Fruit fly (Drosophila melanogaster) whole organism, adult: ENCODE measurements around the gene kek3.

Experiments
- CG11617 ChIP-seq: fragments of 200-800 bp; sonication (Bioruptor generic); optimal IDR thresholded peaks from 2 replicates; lab custom pipeline; 2017; ENCODE audit warnings: mild to moderate bottlenecking, missing biosample characterization, missing genetic modification reagents, missing genetic modification characterization
- CG12768 ChIP-seq: fragments of 200-800 bp; sonication (Bioruptor generic); optimal IDR thresholded peaks from 2 replicates; lab custom pipeline; 2017; ENCODE audit warnings: missing biosample characterization, missing genetic modification characterization, mild to moderate bottlenecking, moderate library complexity, missing genetic modification reagents
- CG14711 ChIP-seq: fragments of 200-800 bp; sonication (Bioruptor generic); optimal IDR thresholded peaks from 2 replicates; lab custom pipeline; 2018; ENCODE audit warnings: missing biosample characterization, mild to moderate bottlenecking, missing genetic modification characterization, moderate library complexity
- CG1620 ChIP-seq: fragments of 200-800 bp; sonication (Bioruptor generic); optimal IDR thresholded peaks from 2 replicates; lab custom pipeline; 2016; ENCODE audit warnings: missing biosample characterization, missing genetic modification characterization
- CG33017 ChIP-seq: fragments of 200-800 bp; sonication (Bioruptor generic); optimal IDR thresholded peaks from 2 replicates; lab custom pipeline; 2018; ENCODE audit warnings: missing biosample characterization, mild to moderate bottlenecking, missing genetic modification characterization, moderate library complexity
- CG5204 ChIP-seq: fragments of 200-800 bp; sonication (Bioruptor generic); optimal IDR thresholded peaks from 2 replicates; lab custom pipeline; 2016; ENCODE audit warnings: missing biosample characterization, missing genetic modification characterization
- CG7045 ChIP-seq: fragments of 200-800 bp; sonication (Bioruptor generic); optimal IDR thresholded peaks from 2 replicates; lab custom pipeline; 2017; ENCODE audit warnings: missing biosample characterization, mild to moderate bottlenecking, missing genetic modification characterization
- CG7101 ChIP-seq: fragments of 200-800 bp; sonication (Bioruptor generic); optimal IDR thresholded peaks from 2 replicates; lab custom pipeline; 2018; ENCODE audit warnings: missing biosample characterization, mild to moderate bottlenecking, missing genetic modification characterization, moderate library complexity
- Clk ChIP-seq: fragments of 200-800 bp; sonication (Bioruptor generic); optimal IDR thresholded peaks from 2 replicates; lab custom pipeline; 2017; ENCODE audit warnings: missing biosample characterization, missing genetic modification characterization
- Crg-1 ChIP-seq: fragments of 200-800 bp; sonication (Bioruptor generic); optimal IDR thresholded peaks from 2 replicates; lab custom pipeline; 2016; ENCODE audit warnings: missing biosample characterization, missing genetic modification characterization
- Hr96 ChIP-seq: fragments of 200-800 bp; sonication (Bioruptor generic); optimal IDR thresholded peaks from 2 replicates; lab custom pipeline; 2016; ENCODE audit warnings: missing biosample characterization, missing genetic modification characterization
- Mnt ChIP-seq: fragments of 200-800 bp; sonication (Bioruptor generic); optimal IDR thresholded peaks from 2 replicates; lab custom pipeline; 2016; ENCODE audit warnings: missing biosample characterization, mild to moderate bottlenecking, missing genetic modification characterization
- bab1 ChIP-seq: fragments of 200-800 bp; sonication (Bioruptor generic); optimal IDR thresholded peaks from 3 replicates; lab custom pipeline; 2019; ENCODE audit warnings: missing biosample characterization, mild to moderate bottlenecking, missing genetic modification characterization, moderate library complexity
- cic ChIP-seq: fragments of 200-800 bp; sonication (Bioruptor generic); optimal IDR thresholded peaks from 2 replicates; lab custom pipeline; 2017; ENCODE audit warnings: missing biosample characterization, mild to moderate bottlenecking, missing genetic modification characterization, moderate library complexity
- cnc ChIP-seq, 2 experiments: fragments of >200 bp; optimal IDR thresholded peaks; 2 replicates each; lab custom pipeline; 2017
- kay ChIP-seq: fragments of 200-800 bp; sonication (Bioruptor generic); peaks from one replicate; lab custom pipeline; 2016; ENCODE audit warnings: missing biosample characterization, missing genetic modification characterization, borderline replicate concordance
- ovo ChIP-seq: fragments of 200-800 bp; sonication (Bioruptor generic); optimal IDR thresholded peaks from 2 replicates; lab custom pipeline; 2016; ENCODE audit warnings: missing biosample characterization, missing genetic modification characterization
- pad ChIP-seq: fragments of 200-800 bp; sonication (Bioruptor generic); optimal IDR thresholded peaks from 3 replicates; lab custom pipeline; 2017; ENCODE audit warnings: missing biosample characterization, missing genetic modification characterization, mild to moderate bottlenecking, moderate library complexity, missing genetic modification reagents
- tj ChIP-seq: fragments of 200-800 bp; sonication (Bioruptor generic); optimal IDR thresholded peaks from 3 replicates; lab custom pipeline; 2017; ENCODE audit warnings: missing biosample characterization, mild to moderate bottlenecking, missing genetic modification characterization, moderate library complexity
- toe ChIP-seq: fragments of 200-800 bp; sonication (Bioruptor generic); optimal IDR thresholded peaks from 2 replicates; lab custom pipeline; 2016; ENCODE audit warnings: missing biosample characterization, missing genetic modification characterization

Gene kek3

dm6 chr2L:15552480-15552879, at the start of gene kek3:
kek3 (plus strand) TSS chr2L:15552723.
- TF ChIP-seq kay (GFP tag; lab: Kevin White, UChicago) (no peak), Hr96 (GFP tag; lab: Kevin White, UChicago) (no peak), cic (GFP tag; lab: Kevin White, UChicago) (no peak), ovo (GFP tag; lab: Kevin White, UChicago) (no peak), CG1620 (no peak), CG7045 (GFP tag; lab: Kevin White, UChicago) (no peak), Clk (no peak), CG5204 (GFP tag; lab: Kevin White, UChicago) (no peak), cnc (optimal IDR thresholded peaks at IDR 0.05; lab: Kevin White, UChicago) (no peak), Crg-1 (GFP tag; lab: Kevin White, UChicago) (no peak)

dm6 chr2L:15504534-15504933, 48.0 kb upstream of the kek3 start:
- TF ChIP-seq ovo (GFP tag; lab: Kevin White, UChicago) (no peak), CG33017 (no peak), CG7101 (no peak), toe (GFP tag; lab: Kevin White, UChicago) (no peak), Hr96 (GFP tag; lab: Kevin White, UChicago) (no peak), cic (GFP tag; lab: Kevin White, UChicago) (no peak), CG5204 (GFP tag; lab: Kevin White, UChicago) (no peak), Mnt (GFP tag; lab: Kevin White, UChicago) (no peak), CG7045 (GFP tag; lab: Kevin White, UChicago) (no peak), bab1 (GFP tag; lab: Kevin White, UChicago) (no peak), CG12768 (GFP tag; lab: Kevin White, UChicago) (no peak), CG1620 (no peak), CG14711 (tag; lab: Kevin White, UChicago) (no peak), cnc (optimal IDR thresholded peaks at IDR 0.05; lab: Kevin White, UChicago) (no peak), CG11617 (GFP tag; lab: Kevin White, UChicago) (no peak), pad (GFP tag; lab: Kevin White, UChicago) (no peak), tj (GFP tag; lab: Kevin White, UChicago) (no peak), Crg-1 (GFP tag; lab: Kevin White, UChicago) (no peak), Clk (no peak), kay (GFP tag; lab: Kevin White, UChicago) (no peak)

dm6 chr2L:15537402-15537801, 15.1 kb upstream of the kek3 start:
- TF ChIP-seq toe (GFP tag; lab: Kevin White, UChicago), result no peak
- no peak for TF ChIP-seq CG14711 (tag; lab: Kevin White, UChicago)
- TF ChIP-seq pad (GFP tag; lab: Kevin White, UChicago), result no peak
- TF ChIP-seq Mnt (GFP tag; lab: Kevin White, UChicago), result no peak
- TF ChIP-seq CG11617 (GFP tag; lab: Kevin White, UChicago), result no peak
- TF ChIP-seq CG7045 (GFP tag; lab: Kevin White, UChicago), result no peak

DNA sequence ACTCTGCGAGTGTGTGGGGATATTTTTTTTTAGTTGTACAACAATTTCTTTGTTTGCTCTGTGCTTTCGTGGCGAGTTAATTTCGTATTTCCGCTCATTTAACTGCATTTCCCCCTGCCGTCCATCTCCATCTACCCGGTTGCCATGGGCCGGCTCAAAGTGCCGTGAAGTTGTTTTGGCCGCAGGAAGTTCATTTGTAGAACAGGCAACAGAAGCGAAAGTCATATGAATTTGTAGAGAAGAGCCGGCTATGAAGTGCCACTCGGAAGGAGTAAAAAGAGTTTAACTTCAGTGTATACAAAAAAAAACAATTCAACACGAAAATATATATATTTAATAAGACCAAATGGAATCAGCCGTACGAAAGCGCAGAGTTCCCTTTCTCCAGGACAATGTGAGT, 5.3 kb upstream of the kek3 start, which contains the start of gene Skadu:
Skadu (plus strand) TSS at position 301 of the 400 bp plus-strand sequence.
- no peak for TF ChIP-seq CG11617 (GFP tag; lab: Kevin White, UChicago)
- TF ChIP-seq kay (GFP tag; lab: Kevin White, UChicago), result no peak

dm6 chr2L:15550072-15550471, 2.5 kb upstream of the kek3 start, which contains the start of gene CG15256:
CG15256 (plus strand) TSS chr2L:15550372.
- TF ChIP-seq Mnt (GFP tag; lab: Kevin White, UChicago) (no peak), CG14711 (tag; lab: Kevin White, UChicago) (no peak), toe (GFP tag; lab: Kevin White, UChicago) (no peak), kay (GFP tag; lab: Kevin White, UChicago) (no peak), CG12768 (GFP tag; lab: Kevin White, UChicago) (no peak), CG11617 (GFP tag; lab: Kevin White, UChicago) (no peak), CG5204 (GFP tag; lab: Kevin White, UChicago) (no peak), ovo (GFP tag; lab: Kevin White, UChicago) (no peak), pad (GFP tag; lab: Kevin White, UChicago) (no peak), CG7101 (no peak), CG1620 (no peak), Crg-1 (GFP tag; lab: Kevin White, UChicago) (no peak), Clk (no peak), CG33017 (no peak), Hr96 (GFP tag; lab: Kevin White, UChicago) (no peak), CG7045 (GFP tag; lab: Kevin White, UChicago) (no peak), cnc (optimal IDR thresholded peaks at IDR 0.05; lab: Kevin White, UChicago) (no peak), bab1 (GFP tag; lab: Kevin White, UChicago) (no peak), tj (GFP tag; lab: Kevin White, UChicago) (no peak)

DNA sequence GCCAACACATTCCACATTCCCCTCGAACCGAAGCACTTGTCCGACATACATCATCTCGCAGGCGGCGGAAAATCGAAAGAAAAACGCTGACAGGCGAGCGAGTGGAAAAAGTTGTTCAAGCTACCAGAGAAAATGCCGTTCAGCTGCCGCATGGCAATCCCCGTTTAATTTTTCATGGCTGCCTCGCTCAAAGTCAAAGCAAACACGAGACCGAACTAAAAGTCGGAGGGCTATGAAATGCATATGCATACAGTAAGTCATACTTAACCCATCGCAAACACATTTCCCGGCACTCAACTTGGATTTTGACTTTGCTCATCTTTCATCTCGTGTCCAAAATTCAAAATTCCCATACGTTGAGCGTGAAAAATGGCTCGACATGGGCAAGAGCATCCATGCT, 3.2 kb downstream of the kek3 start:
- no peak for TF ChIP-seq tj (GFP tag; lab: Kevin White, UChicago)
- no peak for TF ChIP-seq kay (GFP tag; lab: Kevin White, UChicago)
- no peak for TF ChIP-seq CG33017
- TF ChIP-seq pad (GFP tag; lab: Kevin White, UChicago), result no peak
- TF ChIP-seq cnc (optimal IDR thresholded peaks at IDR 0.05; lab: Kevin White, UChicago), result no peak
- no peak for TF ChIP-seq CG7045 (GFP tag; lab: Kevin White, UChicago)
- no peak for TF ChIP-seq CG5204 (GFP tag; lab: Kevin White, UChicago)
- TF ChIP-seq CG1620, result no peak
- no peak for TF ChIP-seq CG11617 (GFP tag; lab: Kevin White, UChicago)
- TF ChIP-seq bab1 (GFP tag; lab: Kevin White, UChicago), result no peak
- TF ChIP-seq Clk, result no peak
- no peak for TF ChIP-seq ovo (GFP tag; lab: Kevin White, UChicago)
- no peak for TF ChIP-seq Mnt (GFP tag; lab: Kevin White, UChicago)
- TF ChIP-seq CG7101, result no peak
- no peak for TF ChIP-seq cic (GFP tag; lab: Kevin White, UChicago)
- TF ChIP-seq toe (GFP tag; lab: Kevin White, UChicago), result no peak
- no peak for TF ChIP-seq CG14711 (tag; lab: Kevin White, UChicago)
- no peak for TF ChIP-seq Crg-1 (GFP tag; lab: Kevin White, UChicago)
